Fruit fly (Drosophila melanogaster): Measurements from ENCODE around the gene Jhbp1.

Jhbp1 gene

dm6 chr3R:4965145-4965544 lies at the start of gene Jhbp1:
Gene Jhbp1 (plus strand): TSS chr3R:4965445.
- no peak for TF ChIP-seq noc (tag; optimal IDR thresholded peaks at IDR 0.05)

dm6 chr3R:4947732-4948131 lies 17.5 kb upstream of the Jhbp1 start:
- TF ChIP-seq noc (tag; optimal IDR thresholded peaks at IDR 0.05) = no peak

- TF ChIP-seq noc (tag; optimal IDR thresholded peaks at IDR 0.05) = peak; percentile 11
Measured at dm6 chr3R:4951764-4952570, 13.3 kb upstream of the Jhbp1 start.

- no peak for TF ChIP-seq noc (tag; optimal IDR thresholded peaks at IDR 0.05)
Measured at dm6 chr3R:4952571-4952929, 12.7 kb upstream of the Jhbp1 start, which contains the start of gene Ubc6. Gene Ubc6 (minus strand): TSS chr3R:4952682.

dm6 chr3R:4955152-4955551 lies 10.1 kb upstream of the Jhbp1 start, which contains the start of gene Jhbp3:
Gene Jhbp3 (minus strand): TSS chr3R:4955252.
- TF ChIP-seq noc (tag; optimal IDR thresholded peaks at IDR 0.05) = no peak

- TF ChIP-seq noc (tag; optimal IDR thresholded peaks at IDR 0.05) = no peak
Measured at dm6 chr3R:4957812-4958211, 7.4 kb upstream of the Jhbp1 start.

- no peak for TF ChIP-seq noc (tag; optimal IDR thresholded peaks at IDR 0.05)
Measured at dm6 chr3R:4960107-4960506, 5.1 kb upstream of the Jhbp1 start.

- no peak for TF ChIP-seq noc (tag; optimal IDR thresholded peaks at IDR 0.05)
Measured at dm6 chr3R:4960898-4961819, 4.1 kb upstream of the Jhbp1 start, which contains the start of gene Jhbp2. Gene Jhbp2 (minus strand): TSS chr3R:4961351.

dm6 chr3R:4961946-4962345 lies 3.3 kb upstream of the Jhbp1 start:
- TF ChIP-seq noc (tag; optimal IDR thresholded peaks at IDR 0.05) = no peak

- no peak for TF ChIP-seq noc (tag; optimal IDR thresholded peaks at IDR 0.05)
Measured at dm6 chr3R:4962689-4963088, 2.6 kb upstream of the Jhbp1 start.

- TF ChIP-seq noc (tag; optimal IDR thresholded peaks at IDR 0.05) = no peak
Measured at dm6 chr3R:4963370-4963769, 1.9 kb upstream of the Jhbp1 start.

- TF ChIP-seq noc (tag; optimal IDR thresholded peaks at IDR 0.05) = no peak
Measured at dm6 chr3R:4963917-4964316, 1.3 kb upstream of the Jhbp1 start.

dm6 chr3R:4966246-4966937 lies 1.1 kb downstream of the Jhbp1 start:
- TF ChIP-seq noc (tag; optimal IDR thresholded peaks at IDR 0.05) = no peak

- no peak for TF ChIP-seq noc (tag; optimal IDR thresholded peaks at IDR 0.05)
Measured at dm6 chr3R:4967281-4967680, 2.0 kb downstream of the Jhbp1 start.

- no peak for TF ChIP-seq noc (tag; optimal IDR thresholded peaks at IDR 0.05)
Measured at dm6 chr3R:4969199-4969778, 4.0 kb downstream of the Jhbp1 start.
